Fruit fly (Drosophila melanogaster) whole organism, larva: ENCODE results near the gene Dic2.

Experiments
- noc ChIP-seq: fragments of 200-800 bp; sonication (Bioruptor generic); optimal IDR thresholded peaks from 3 replicates; lab custom pipeline; 2019; ENCODE audit warnings: missing biosample characterization, mild to moderate bottlenecking, missing genetic modification characterization, moderate library complexity

The Dic2 gene

dm6 chr3R:20501327-20501726 lies at the start of gene Dic2:
Gene Dic2, minus strand, starts transcription at chr3R:20501427.
- no peak for TF ChIP-seq noc (tag; lab: Kevin White, UChicago)

- peak; percentile 91 for TF ChIP-seq noc (tag; lab: Kevin White, UChicago)
Measured at dm6 chr3R:20549855-20550603, 48.8 kb upstream of the Dic2 start.

- no peak for TF ChIP-seq noc (tag; lab: Kevin White, UChicago)
Measured at dm6 chr3R:20549017-20549854, 48.0 kb upstream of the Dic2 start.

- peak; percentile 93 for TF ChIP-seq noc (tag; lab: Kevin White, UChicago)
Measured at dm6 chr3R:20548255-20548654, 47.0 kb upstream of the Dic2 start.

dm6 chr3R:20547758-20548157 lies 46.5 kb upstream of the Dic2 start:
- TF ChIP-seq noc (tag; lab: Kevin White, UChicago): no peak

- TF ChIP-seq noc (tag; lab: Kevin White, UChicago): peak; percentile 73
Measured at dm6 chr3R:20546662-20547620, 45.7 kb upstream of the Dic2 start.

- TF ChIP-seq noc (tag; lab: Kevin White, UChicago): peak; percentile 10
Measured at dm6 chr3R:20545678-20546077, 44.5 kb upstream of the Dic2 start.

dm6 chr3R:20544952-20545351 lies 43.7 kb upstream of the Dic2 start:
- no peak for TF ChIP-seq noc (tag; lab: Kevin White, UChicago)

dm6 chr3R:20543719-20544118 lies 42.5 kb upstream of the Dic2 start:
- TF ChIP-seq noc (tag; lab: Kevin White, UChicago): no peak

dm6 chr3R:20543220-20543619 lies 42.0 kb upstream of the Dic2 start:
- TF ChIP-seq noc (tag; lab: Kevin White, UChicago): no peak

dm6 chr3R:20542283-20543144 lies 41.3 kb upstream of the Dic2 start:
- TF ChIP-seq noc (tag; lab: Kevin White, UChicago): no peak

dm6 chr3R:20534575-20534974 lies 33.3 kb upstream of the Dic2 start, which contains the start of the genes MtnE and MtnD:
Gene MtnE, minus strand, starts transcription at chr3R:20534704.
Gene MtnD, plus strand, starts transcription at chr3R:20534962.
- TF ChIP-seq noc (tag; lab: Kevin White, UChicago): no peak

dm6 chr3R:20512368-20512767 lies 11.1 kb upstream of the Dic2 start, which contains the start of gene MFS9:
Gene MFS9, minus strand, starts transcription at chr3R:20512468.
- no peak for TF ChIP-seq noc (tag; lab: Kevin White, UChicago)

dm6 chr3R:20509377-20509776 lies 8.2 kb upstream of the Dic2 start:
- no peak for TF ChIP-seq noc (tag; lab: Kevin White, UChicago)
